Fruit fly (Drosophila melanogaster): ENCODE results near the gene scf.
A peak's percentile ranks its signal among the peaks of the same experiment; 100 is the strongest.

Gene scf

dm6 chr3L:1323136-1323535, 24.7 kb downstream of the scf start (continued):
- TF ChIP-seq Mad (GFP tag; optimal IDR thresholded peaks at IDR 0.05) (peak; percentile 40), Lim3 (GFP tag; IDR thresholded peaks at IDR 0.05) (peak; percentile 25; the same call in 1 of the 2 replicates), Lhr (GFP tag; optimal IDR thresholded peaks at IDR 0.05) (peak; percentile 49), peb (GFP tag; IDR thresholded peaks at IDR 0.05) (peak; percentile 68), CG4360 (GFP tag; IDR thresholded peaks at IDR 0.05) (0 out of 2 replicates have a peak, but pooled peaks have one; percentile 4), CG17912 (GFP tag; optimal IDR thresholded peaks at IDR 0.05) (no peak), CG1602 (GFP tag; optimal IDR thresholded peaks at IDR 0.05) (peak; percentile 68), CG13775 (GFP tag; optimal IDR thresholded peaks at IDR 0.05) (peak; percentile 53), tgo (GFP tag; IDR thresholded peaks at IDR 0.05) (peak; percentile 27; the same call in 1 of the 3 replicates), CG10267 (tag; optimal IDR thresholded peaks at IDR 0.05) (peak; percentile 63), gt (GFP tag; IDR thresholded peaks at IDR 0.05) (peak; percentile 24; the same call in 1 of the 2 replicates), fd3F (GFP tag; optimal IDR thresholded peaks at IDR 0.05) (no peak), CG17829 (tag; optimal IDR thresholded peaks at IDR 0.05) (peak; percentile 82), CG42726 (GFP tag; IDR thresholded peaks at IDR 0.05; ENCODE audit: partially characterized antibody) (no peak), CG12236 (GFP tag; optimal IDR thresholded peaks at IDR 0.05) (peak; percentile 67), CG2120 (GFP tag; optimal IDR thresholded peaks at IDR 0.05) (peak; percentile 45), NC2β (GFP tag; optimal IDR thresholded peaks at IDR 0.05) (peak; percentile 70), vfl (GFP tag; optimal IDR thresholded peaks at IDR 0.05) (no peak), CG16863 (GFP tag; optimal IDR thresholded peaks at IDR 0.05) (peak; percentile 81), lilli (GFP tag; optimal IDR thresholded peaks at IDR 0.05) (peak; percentile 68), Xbp1 (GFP tag; optimal IDR thresholded peaks at IDR 0.05) (peak; percentile 75), GATAe (GFP tag; conservative IDR thresholded peaks at IDR 0.05) (0 out of 2 replicates have a peak, but pooled peaks have one; percentile 15), CG3838 (GFP tag; optimal IDR thresholded peaks at IDR 0.05) (peak; percentile 18), tin (GFP tag; optimal IDR thresholded peaks at IDR 0.05) (peak; percentile 68), cg (GFP tag; optimal IDR thresholded peaks at IDR 0.05) (no peak), Eip74EF (GFP tag; optimal IDR thresholded peaks at IDR 0.05) (peak in 1 of 2 experiments; percentile 8), CG6854 (GFP tag; optimal IDR thresholded peaks at IDR 0.05) (no peak), yki (optimal IDR thresholded peaks at IDR 0.05) (no peak), sc (optimal IDR thresholded peaks at IDR 0.05) (no peak), sc (GFP tag; optimal IDR thresholded peaks at IDR 0.05) (peak; percentile 82), tup (GFP tag; optimal IDR thresholded peaks at IDR 0.05) (no peak), BEAF-32 (GFP tag; optimal IDR thresholded peaks at IDR 0.05) (no peak), NFAT (GFP tag; IDR thresholded peaks at IDR 0.05) (no peak), CG32767 (GFP tag; IDR thresholded peaks at IDR 0.05) (peak; percentile 65; the same call in 1 of the 2 replicates), emc (GFP tag; optimal IDR thresholded peaks at IDR 0.05) (no peak), Sry-β (GFP tag; optimal IDR thresholded peaks at IDR 0.05) (peak; percentile 38), CG17328 (GFP tag; IDR thresholded peaks at IDR 0.05) (peak; percentile 84), bab2 (GFP tag; optimal IDR thresholded peaks at IDR 0.05) (peak; percentile 33), TFAM (GFP tag; optimal IDR thresholded peaks at IDR 0.05) (peak; percentile 10), CG6813 (GFP tag; optimal IDR thresholded peaks at IDR 0.05) (peak; percentile 59), CG8944 (GFP tag; optimal IDR thresholded peaks at IDR 0.05) (peak; percentile 82), Ptx1 (GFP tag; IDR thresholded peaks at IDR 0.05) (peak; percentile 41), CG12299 (tag; optimal IDR thresholded peaks at IDR 0.05) (no peak), CG15514 (GFP tag; optimal IDR thresholded peaks at IDR 0.05) (no peak), MTF-1 (GFP tag; optimal IDR thresholded peaks at IDR 0.05; ENCODE audit: borderline replicate concordance) (peak; percentile 35), sna (GFP tag; IDR thresholded peaks at IDR 0.05; ENCODE audit: partially characterized antibody) (no peak), CG10366 (GFP tag; IDR thresholded peaks at IDR 0.05) (peak; percentile 61; the same call in 1 of the 2 replicates), eyg (GFP tag; optimal IDR thresholded peaks at IDR 0.05) (peak; percentile 25), otp (GFP tag; IDR thresholded peaks at IDR 0.05) (peak; percentile 83; the same call in 2 of the 3 replicates), Hr3 (GFP tag; optimal IDR thresholded peaks at IDR 0.05) (peak; percentile 59), CG4707 (GFP tag; optimal IDR thresholded peaks at IDR 0.05) (peak; percentile 57)
